Worm (Caenorhabditis elegans) whole organism, young adult: ENCODE results near the gene ubc-21.

Experiments
- B0035.1 ChIP-seq: sonication (generic microtip); optimal IDR thresholded peaks from 2 replicates; lab custom pipeline; 2016; ENCODE audit warnings: missing genetic modification characterization, mild to moderate bottlenecking, missing compliant biosample characterization, missing genotype, missing genetic modification reagents
- B0336.3 ChIP-seq: fragments of 200-800 bp; sonication (Bioruptor generic); IDR thresholded peaks from 2 replicates; pipeline ENCODE4 v1.3.6; 2022; ENCODE audit warnings: missing genetic modification characterization, missing compliant biosample characterization
- C06A6.2 ChIP-seq: fragments of 200-800 bp; sonication (Bioruptor generic); conservative IDR thresholded peaks from 2 replicates; pipeline ENCODE4 v1.3.6; 2022; ENCODE audit warnings: missing genetic modification characterization, missing compliant biosample characterization
- F52B5.7 ChIP-seq: sonication (generic microtip); optimal IDR thresholded peaks from 2 replicates; lab custom pipeline; 2016; ENCODE audit warnings: mild to moderate bottlenecking, missing genetic modification characterization, missing compliant biosample characterization
- F55B11.4 ChIP-seq: sonication (generic microtip); optimal IDR thresholded peaks from 2 replicates; lab custom pipeline; 2016; ENCODE audit warnings: missing compliant biosample characterization, missing genetic modification characterization, borderline replicate concordance; ENCODE audit not compliant: insufficient read depth
- F57C9.4 ChIP-seq: sonication (generic microtip); optimal IDR thresholded peaks from 2 replicates; lab custom pipeline; 2017; ENCODE audit warnings: mild to moderate bottlenecking, missing genetic modification characterization, missing compliant biosample characterization
- K12H6.12 ChIP-seq: fragments of 200-800 bp; sonication (Bioruptor generic); optimal IDR thresholded peaks from 2 replicates; lab custom pipeline; 2018; ENCODE audit warnings: mild to moderate bottlenecking, missing genetic modification characterization, missing compliant biosample characterization
- Y79H2A.3 ChIP-seq: fragments of 200-800 bp; sonication (Bioruptor generic); conservative IDR thresholded peaks from 2 replicates; pipeline ENCODE4 v1.3.6; 2022; ENCODE audit warnings: missing genetic modification reagents, missing genetic modification characterization, missing compliant biosample characterization
- ZK185.1 ChIP-seq: sonication (generic microtip); optimal IDR thresholded peaks from 2 replicates; lab custom pipeline; 2016; ENCODE audit warnings: mild to moderate bottlenecking, missing genetic modification characterization, missing compliant biosample characterization; ENCODE audit not compliant: poor library complexity, severe bottlenecking
- ama-1 ChIP-seq, 3 experiments: fragments of 150-350 bp in 1 of 3; sonication (generic microtip) in 2 of 3; optimal IDR thresholded peaks; 2 replicates each; lab custom pipeline; 2014 to 2018; ENCODE audit warnings: missing biosample characterization in 2 of 3, missing genetic modification characterization in 2 of 3, missing genetic modification reagents in 2 of 3
- aptf-2 ChIP-seq: fragments of 200-800 bp; sonication (Bioruptor generic); conservative IDR thresholded peaks from 2 replicates; pipeline ENCODE4 v1.3.6; 2022; ENCODE audit warnings: missing genetic modification reagents, missing genetic modification characterization, missing compliant biosample characterization
- aptf-3 ChIP-seq: fragments of 200-800 bp; sonication (Bioruptor generic); IDR thresholded peaks from 2 replicates; pipeline ENCODE4 v1.3.6; 2022; ENCODE audit warnings: missing genetic modification characterization, missing compliant biosample characterization
- atf-7 ChIP-seq: sonication (generic microtip); optimal IDR thresholded peaks from 2 replicates; lab custom pipeline; 2017; ENCODE audit warnings: mild to moderate bottlenecking, missing genetic modification characterization, missing compliant biosample characterization
- athp-1 ChIP-seq: sonication (generic microtip); optimal IDR thresholded peaks from 2 replicates; lab custom pipeline; 2017; ENCODE audit warnings: mild to moderate bottlenecking, missing genetic modification characterization, missing compliant biosample characterization
- attf-5 ChIP-seq: fragments of 200-800 bp; sonication (Bioruptor generic); optimal IDR thresholded peaks from 2 replicates; lab custom pipeline; 2018; ENCODE audit warnings: mild to moderate bottlenecking, missing genetic modification characterization, missing compliant biosample characterization
- bed-2 ChIP-seq: fragments of 200-800 bp; sonication (Bioruptor generic); IDR thresholded peaks from 2 replicates; pipeline ENCODE4 v1.3.6; 2022; ENCODE audit warnings: missing genetic modification reagents, missing genetic modification characterization, missing compliant biosample characterization
- ccch-3 ChIP-seq: fragments of 200-800 bp; sonication (Bioruptor generic); optimal IDR thresholded peaks from 2 replicates; lab custom pipeline; 2018; ENCODE audit warnings: mild to moderate bottlenecking, missing genetic modification characterization, missing compliant biosample characterization
- cebp-2 ChIP-seq: fragments of 200-800 bp; sonication (Bioruptor generic); IDR thresholded peaks from 2 replicates; pipeline ENCODE4 v1.3.6; 2022; ENCODE audit warnings: missing genetic modification characterization, missing compliant biosample characterization
- ceh-100 ChIP-seq: fragments of 200-800 bp; sonication (Bioruptor generic); IDR thresholded peaks from 2 replicates; pipeline ENCODE4 v1.3.6; 2022; ENCODE audit warnings: missing genetic modification reagents, missing genetic modification characterization, missing compliant biosample characterization
- ceh-27 ChIP-seq: fragments of 200-800 bp; sonication (Bioruptor generic); optimal IDR thresholded peaks from 2 replicates; lab custom pipeline; 2018; ENCODE audit warnings: mild to moderate bottlenecking, missing genetic modification characterization, moderate library complexity, missing compliant biosample characterization
- ceh-91 ChIP-seq: fragments of 200-800 bp; sonication (Bioruptor generic); IDR thresholded peaks from 2 replicates; pipeline ENCODE4 v1.3.6; 2022; ENCODE audit warnings: missing genetic modification reagents, missing genetic modification characterization, missing compliant biosample characterization
- chd-7 ChIP-seq: sonication (generic microtip); optimal IDR thresholded peaks from 2 replicates; lab custom pipeline; 2016; ENCODE audit warnings: mild to moderate bottlenecking, missing genetic modification characterization, moderate library complexity, missing compliant biosample characterization
- efl-1 ChIP-seq: fragments of 150-350 bp; optimal IDR thresholded peaks from 2 replicates; lab custom pipeline; 2014; ENCODE audit warnings: missing biosample characterization, missing genetic modification reagents, missing genetic modification characterization
- egrh-3 ChIP-seq: fragments of 200-800 bp; sonication (Bioruptor generic); IDR thresholded peaks from 2 replicates; pipeline ENCODE4 v1.3.6; 2022; ENCODE audit warnings: missing genetic modification reagents, missing genetic modification characterization, missing compliant biosample characterization
- ekl-4 ChIP-seq: fragments of 200-800 bp; sonication (Bioruptor generic); IDR thresholded peaks from 2 replicates; pipeline ENCODE4 v1.3.6; 2022; ENCODE audit warnings: missing genetic modification reagents, missing genetic modification characterization, missing compliant biosample characterization
- ets-4 ChIP-seq: fragments of 200-800 bp; sonication (Bioruptor generic); optimal IDR thresholded peaks from 2 replicates; lab custom pipeline; 2018; ENCODE audit warnings: mild to moderate bottlenecking, missing genetic modification characterization, missing compliant biosample characterization
- him-1 ChIP-seq: sonication (generic microtip); optimal IDR thresholded peaks from 2 replicates; lab custom pipeline; 2016; ENCODE audit warnings: missing genotype, missing genetic modification reagents, missing genetic modification characterization, missing compliant biosample characterization
- hlh-12 ChIP-seq: sonication (generic microtip); optimal IDR thresholded peaks from 2 replicates; lab custom pipeline; 2016; ENCODE audit warnings: missing genetic modification characterization, missing compliant biosample characterization
- hmg-1.2 ChIP-seq: fragments of 200-800 bp; sonication (Bioruptor generic); IDR thresholded peaks from 2 replicates; pipeline ENCODE4 v1.3.6; 2022; ENCODE audit warnings: missing genetic modification reagents, missing genetic modification characterization, missing compliant biosample characterization
- hmg-20 ChIP-seq: fragments of 200-800 bp; sonication (Bioruptor generic); IDR thresholded peaks from 2 replicates; pipeline ENCODE4 v1.3.6; 2022; ENCODE audit warnings: missing genetic modification reagents, missing genetic modification characterization, missing compliant biosample characterization
- let-526 ChIP-seq: fragments of 200-800 bp; sonication (Bioruptor generic); IDR thresholded peaks from 2 replicates; pipeline ENCODE4 v1.3.6; 2022; ENCODE audit warnings: missing genetic modification reagents, missing genetic modification characterization, missing compliant biosample characterization
- lin-35 ChIP-seq, 3 experiments: fragments of 150-350 bp in 2 of 3; sonication (generic microtip) in 1 of 3; optimal IDR thresholded peaks; 2 replicates each; lab custom pipeline; 2014 to 2018; ENCODE audit warnings: missing biosample characterization in 3 of 3, missing genetic modification characterization in 3 of 3, missing genetic modification reagents in 3 of 3
- lsy-27 ChIP-seq: sonication (generic microtip); optimal IDR thresholded peaks from 2 replicates; lab custom pipeline; 2017; ENCODE audit warnings: missing genetic modification characterization, mild to moderate bottlenecking, missing compliant biosample characterization, antibody characterized with exemption, missing genotype, borderline replicate concordance; ENCODE audit not compliant: insufficient read depth
- madf-8 ChIP-seq: fragments of 200-800 bp; sonication (Bioruptor generic); conservative IDR thresholded peaks from 2 replicates; pipeline ENCODE4 v1.3.6; 2022; ENCODE audit warnings: missing genetic modification reagents, missing genetic modification characterization, missing compliant biosample characterization
- mes-4 ChIP-seq: sonication (generic microtip); optimal IDR thresholded peaks from 2 replicates; lab custom pipeline; 2016; ENCODE audit warnings: missing genotype, missing genetic modification characterization, missing compliant biosample characterization
- nfyb-1 ChIP-seq: fragments of 200-800 bp; sonication (Bioruptor generic); IDR thresholded peaks from 2 replicates; pipeline ENCODE4 v1.3.6; 2022; ENCODE audit warnings: missing genetic modification reagents, missing genetic modification characterization, missing compliant biosample characterization
- pbrm-1 ChIP-seq: fragments of 200-800 bp; sonication (Bioruptor generic); IDR thresholded peaks from 2 replicates; pipeline ENCODE4 v1.3.6; 2022; ENCODE audit warnings: missing genetic modification reagents, missing genetic modification characterization, missing compliant biosample characterization
- rcor-1 ChIP-seq: fragments of 200-800 bp; sonication (Bioruptor generic); IDR thresholded peaks from 2 replicates; pipeline ENCODE4 v1.3.6; 2022; ENCODE audit warnings: missing genetic modification reagents, missing genetic modification characterization, missing compliant biosample characterization
- rec-8 ChIP-seq, 2 experiments: sonication (generic microtip); optimal IDR thresholded peaks; 2 replicates each; lab custom pipeline; 2016; ENCODE audit warnings: mild to moderate bottlenecking in 2 of 2, missing genetic modification characterization in 2 of 2, missing genetic modification reagents in 2 of 2, missing genotype in 2 of 2, missing biosample characterization in 1 of 2, missing compliant biosample characterization in 1 of 2, moderate library complexity in 1 of 2
- snpc-3.4 ChIP-seq: sonication (generic microtip); optimal IDR thresholded peaks from 2 replicates; lab custom pipeline; 2017; ENCODE audit warnings: missing genetic modification characterization, mild to moderate bottlenecking, missing compliant biosample characterization, antibody characterized with exemption, moderate library complexity, missing genotype, missing genetic modification reagents
- somi-1 ChIP-seq: fragments of 200-800 bp; sonication (Bioruptor generic); optimal IDR thresholded peaks from 2 replicates; lab custom pipeline; 2018; ENCODE audit warnings: mild to moderate bottlenecking, missing genetic modification characterization, missing compliant biosample characterization
- tbp1 ChIP-seq: fragments of 200-800 bp; sonication (Bioruptor generic); optimal IDR thresholded peaks from 2 replicates; lab custom pipeline; 2018; ENCODE audit warnings: mild to moderate bottlenecking, missing genetic modification characterization, missing compliant biosample characterization
- xnd-1 ChIP-seq: sonication (generic microtip); optimal IDR thresholded peaks from 2 replicates; lab custom pipeline; 2016; ENCODE audit warnings: missing genotype, missing genetic modification reagents, missing genetic modification characterization, missing compliant biosample characterization
- ztf-28 ChIP-seq: fragments of 200-800 bp; sonication (Bioruptor generic); IDR thresholded peaks from 2 replicates; pipeline ENCODE4 v1.3.6; 2022; ENCODE audit warnings: missing genetic modification reagents, missing genetic modification characterization, missing compliant biosample characterization
- ztf-6 ChIP-seq: fragments of 200-800 bp; sonication (Bioruptor generic); IDR thresholded peaks from 2 replicates; pipeline ENCODE4 v1.3.6; 2022; ENCODE audit warnings: missing genetic modification reagents, missing genetic modification characterization, missing compliant biosample characterization

ubc-21 gene

ce11 chrX:8843988-8844387, 25.4 kb upstream of the ubc-21 start, which contains the start of gene ubc-23:
ubc-23 (plus strand) TSS chrX:8844288.
- TF ChIP-seq F57C9.4 (tag; lab: Kevin White, UChicago) (no peak), ztf-28 (no peak), hmg-20 (GFP tag; lab: Robert Waterston, UW) (no peak), attf-5 (GFP tag; lab: Kevin White, UChicago) (no peak), rec-8 (tag; optimal IDR thresholded peaks at IDR 0.05; lab: Kevin White, UChicago) (no peak), lsy-27 (tag; lab: Kevin White, UChicago) (no peak), ekl-4 (no peak), hmg-1.2 (GFP tag; lab: Robert Waterston, UW) (no peak)

ce11 chrX:8846447-8847237, 22.8 kb upstream of the ubc-21 start, which contains the start of gene C28G1.10:
C28G1.10 (plus strand) TSS chrX:8847122.
- TF ChIP-seq ztf-6 (GFP tag; lab: Robert Waterston, UW) (no peak), F55B11.4 (tag; lab: Kevin White, UChicago) (no peak), mes-4 (tag; lab: Kevin White, UChicago) (no peak), ZK185.1 (tag; lab: Kevin White, UChicago) (no peak), somi-1 (GFP tag; lab: Kevin White, UChicago) (peak; percentile 6), xnd-1 (no peak), athp-1 (tag; lab: Kevin White, UChicago) (no peak), him-1 (tag; lab: Kevin White, UChicago) (peak; percentile 43), nfyb-1 (GFP tag; lab: Robert Waterston, UW) (peak; percentile 53; the same call in 1 of the 2 replicates), tbp1 (peak; percentile 85), atf-7 (tag; lab: Kevin White, UChicago) (no peak), efl-1 (GFP tag; lab: Kevin White, UChicago) (no peak), snpc-3.4 (peak; percentile 49), ccch-3 (GFP tag; lab: Kevin White, UChicago) (no peak), aptf-2 (GFP tag; lab: Robert Waterston, UW) (0 out of 2 replicates have a peak, but pooled peaks have one; percentile 15), hmg-1.2 (GFP tag; lab: Robert Waterston, UW) (peak; percentile 63), B0035.1 (tag; lab: Kevin White, UChicago) (no peak), Y79H2A.3 (GFP tag; lab: Robert Waterston, UW) (no peak), madf-8 (GFP tag; lab: Robert Waterston, UW) (no peak), B0336.3 (GFP tag; lab: Robert Waterston, UW) (no peak), ceh-27 (no peak), F52B5.7 (tag; lab: Kevin White, UChicago) (no peak), egrh-3 (GFP tag; lab: Robert Waterston, UW) (no peak), let-526 (GFP tag; lab: Robert Waterston, UW) (no peak), chd-7 (tag; lab: Kevin White, UChicago) (no peak), ceh-100 (GFP tag; lab: Robert Waterston, UW) (no peak), C06A6.2 (GFP tag; lab: Robert Waterston, UW) (no peak; the same call in 1 of the 2 replicates), aptf-3 (GFP tag; lab: Robert Waterston, UW) (no peak), lin-35 (GFP tag; optimal IDR thresholded peaks at IDR 0.05; lab: Kevin White, UChicago) (no peak), rcor-1 (GFP tag; lab: Robert Waterston, UW) (no peak), bed-2 (no peak), pbrm-1 (0 out of 2 replicates have a peak, but pooled peaks have one; percentile 38), K12H6.12 (no peak), ceh-91 (GFP tag; lab: Robert Waterston, UW) (no peak), attf-5 (GFP tag; lab: Kevin White, UChicago) (peak; percentile 25), F57C9.4 (tag; lab: Kevin White, UChicago) (no peak), ama-1 (optimal IDR thresholded peaks at IDR 0.05; lab: Kevin White, UChicago) (no peak), ama-1 (GFP tag; optimal IDR thresholded peaks at IDR 0.05; lab: Kevin White, UChicago) (no peak), ets-4 (GFP tag; lab: Kevin White, UChicago) (no peak), hlh-12 (tag; lab: Kevin White, UChicago) (no peak), cebp-2 (GFP tag; lab: Robert Waterston, UW) (no peak)
